Fruit fly (Drosophila melanogaster) whole organism, prepupa: ENCODE data around the gene M1BP.

Source experiments
- Blimp-1 ChIP-seq: fragments of 200-800 bp; sonication (Bioruptor generic); optimal IDR thresholded peaks from 3 replicates; lab custom pipeline; 2017; ENCODE audit warnings: missing biosample characterization, missing genetic modification characterization, mild to moderate bottlenecking, moderate library complexity, missing genetic modification reagents
- CG10669 ChIP-seq: fragments of 200-800 bp; sonication (Bioruptor generic); optimal IDR thresholded peaks from 3 replicates; lab custom pipeline; 2018; ENCODE audit warnings: missing biosample characterization, mild to moderate bottlenecking, missing genetic modification characterization, moderate library complexity
- CG11294 ChIP-seq: fragments of 200-800 bp; sonication (Bioruptor generic); IDR thresholded peaks from 2 replicates; pipeline ENCODE4 v1.3.6; 2022; ENCODE audit warnings: missing biosample characterization, missing genetic modification characterization
- CG3032 ChIP-seq: fragments of 200-800 bp; optimal IDR thresholded peaks from 2 replicates; lab custom pipeline; 2019; ENCODE audit warnings: missing biosample characterization, mild to moderate bottlenecking, missing genetic modification characterization, moderate library complexity
- CG32006 ChIP-seq: fragments of 200-800 bp; sonication (Bioruptor generic); optimal IDR thresholded peaks from 3 replicates; lab custom pipeline; 2017; ENCODE audit warnings: missing biosample characterization, mild to moderate bottlenecking, missing genetic modification characterization
- CG3919 ChIP-seq: fragments of 200-800 bp; sonication (Bioruptor generic); optimal IDR thresholded peaks from 3 replicates; lab custom pipeline; 2016; ENCODE audit warnings: missing biosample characterization, missing genetic modification characterization
- CG4318 ChIP-seq: fragments of 200-800 bp; sonication (Bioruptor generic); optimal IDR thresholded peaks from 3 replicates; lab custom pipeline; 2017; ENCODE audit warnings: missing biosample characterization, mild to moderate bottlenecking, missing genetic modification characterization
- CG6163 ChIP-seq: fragments of 200-800 bp; sonication (Bioruptor generic); IDR thresholded peaks from 3 replicates; pipeline ENCODE4 v1.3.6; 2022; ENCODE audit warnings: missing biosample characterization, missing genetic modification characterization
- CG6808 ChIP-seq: fragments of 200-800 bp; sonication (Bioruptor generic); optimal IDR thresholded peaks from 3 replicates; lab custom pipeline; 2017; ENCODE audit warnings: missing biosample characterization, missing genetic modification characterization, mild to moderate bottlenecking, moderate library complexity, missing genetic modification reagents
- CG6854 ChIP-seq: fragments of 200-800 bp; sonication (Bioruptor generic); optimal IDR thresholded peaks from 2 replicates; lab custom pipeline; 2017; ENCODE audit warnings: missing biosample characterization, mild to moderate bottlenecking, missing genetic modification characterization
- CG8319 ChIP-seq: fragments of 200-800 bp; sonication (Bioruptor generic); optimal IDR thresholded peaks from 3 replicates; lab custom pipeline; 2016; ENCODE audit warnings: missing biosample characterization, missing genetic modification characterization
- Eip75B ChIP-seq: fragments of 200-800 bp; sonication (Bioruptor generic); optimal IDR thresholded peaks from 3 replicates; lab custom pipeline; 2016; ENCODE audit warnings: missing biosample characterization, missing genetic modification characterization
- Eip78C ChIP-seq: fragments of 200-800 bp; sonication (Bioruptor generic); peaks from one replicate; lab custom pipeline; 2016; ENCODE audit warnings: missing biosample characterization, missing genetic modification characterization
- Ets21C ChIP-seq: fragments of 200-800 bp; sonication (Bioruptor generic); optimal IDR thresholded peaks from 3 replicates; lab custom pipeline; 2016; ENCODE audit warnings: missing biosample characterization, missing genetic modification characterization
- Ets96B ChIP-seq: fragments of 200-800 bp; optimal IDR thresholded peaks from 2 replicates; lab custom pipeline; 2019; ENCODE audit warnings: missing biosample characterization, mild to moderate bottlenecking, missing genetic modification characterization, moderate library complexity
- Gug ChIP-seq: fragments of 200-800 bp; sonication (Bioruptor generic); IDR thresholded peaks from 2 replicates; pipeline ENCODE4 v1.3.6; 2022; ENCODE audit warnings: missing biosample characterization, missing genetic modification characterization
- Hr38 ChIP-seq: sonication (Bioruptor generic); optimal IDR thresholded peaks from 2 replicates; lab custom pipeline; 2016; ENCODE audit warnings: missing biosample characterization, missing genetic modification characterization
- Hr4 ChIP-seq: fragments of 200-800 bp; sonication (Bioruptor generic); optimal IDR thresholded peaks from 3 replicates; lab custom pipeline; 2016; ENCODE audit warnings: missing biosample characterization, missing genetic modification characterization
- Met ChIP-seq: fragments of 200-800 bp; sonication (Bioruptor generic); optimal IDR thresholded peaks from 3 replicates; lab custom pipeline; 2016; ENCODE audit warnings: missing biosample characterization, missing genetic modification characterization
- Sox102F ChIP-seq: fragments of 200-800 bp; sonication (Bioruptor generic); optimal IDR thresholded peaks from 2 replicates; lab custom pipeline; 2016; ENCODE audit warnings: missing biosample characterization, mild to moderate bottlenecking, missing genetic modification characterization
- Sox15 ChIP-seq: fragments of 200-800 bp; sonication (Bioruptor generic); optimal IDR thresholded peaks from 3 replicates; lab custom pipeline; 2016; ENCODE audit warnings: missing biosample characterization, missing genetic modification characterization
- achi ChIP-seq: fragments of 200-800 bp; sonication (Bioruptor generic); optimal IDR thresholded peaks from 3 replicates; lab custom pipeline; 2016; ENCODE audit warnings: missing biosample characterization, missing genetic modification characterization
- dac ChIP-seq: fragments of 200-800 bp; sonication (Bioruptor generic); optimal IDR thresholded peaks from 2 replicates; lab custom pipeline; 2017; ENCODE audit warnings: missing biosample characterization, mild to moderate bottlenecking, missing genetic modification characterization
- eg ChIP-seq: fragments of 200-800 bp; sonication (Bioruptor generic); IDR thresholded peaks from 3 replicates; pipeline ENCODE4 v1.3.6; 2022; ENCODE audit warnings: missing biosample characterization, missing genetic modification characterization
- esn ChIP-seq: fragments of 200-800 bp; sonication (Bioruptor generic); optimal IDR thresholded peaks from 2 replicates; lab custom pipeline; 2016; ENCODE audit warnings: missing biosample characterization, mild to moderate bottlenecking, missing genetic modification characterization, moderate library complexity
- fd85E ChIP-seq: fragments of 200-800 bp; sonication (Bioruptor generic); optimal IDR thresholded peaks from 3 replicates; lab custom pipeline; 2016; ENCODE audit warnings: missing biosample characterization, missing genetic modification characterization
- net ChIP-seq: fragments of 200-800 bp; sonication (Bioruptor generic); optimal IDR thresholded peaks from 3 replicates; lab custom pipeline; 2016; ENCODE audit warnings: missing biosample characterization, missing genetic modification characterization
- pdm3 ChIP-seq: fragments of 200-800 bp; sonication (Bioruptor generic); optimal IDR thresholded peaks from 3 replicates; lab custom pipeline; 2016; ENCODE audit warnings: missing biosample characterization, missing genetic modification characterization
- spab ChIP-seq: fragments of 200-800 bp; sonication (Bioruptor generic); optimal IDR thresholded peaks from 2 replicates; lab custom pipeline; 2017; ENCODE audit warnings: missing biosample characterization, mild to moderate bottlenecking, missing genetic modification characterization, missing genetic modification reagents
- ss ChIP-seq, 2 experiments: fragments of 200-800 bp; sonication (Bioruptor generic); optimal IDR thresholded peaks; 2 replicates in 1 of 2; 3 replicates in 1 of 2; lab custom pipeline; 2017 to 2018; ENCODE audit warnings: mild to moderate bottlenecking in 2 of 2, missing biosample characterization in 2 of 2, missing genetic modification characterization in 2 of 2, moderate library complexity in 1 of 2
- svp ChIP-seq: fragments of 200-800 bp; sonication (Bioruptor generic); peaks from one replicate; lab custom pipeline; 2016; ENCODE audit warnings: missing biosample characterization, missing genetic modification characterization

M1BP gene

dm6 chr3R:8740118-8740517 lies 8.6 kb upstream of the M1BP start:
- no peak for TF ChIP-seq Sox15 (GFP tag; lab: Kevin White, UChicago)
- no peak for TF ChIP-seq Met
- peak; percentile 74 for TF ChIP-seq svp (GFP tag; lab: Kevin White, UChicago)
- no peak for TF ChIP-seq CG11294 (GFP tag; lab: Robert Waterston, UW)
- TF ChIP-seq Blimp-1 (GFP tag; lab: Kevin White, UChicago) = no peak
- TF ChIP-seq CG3919 = no peak
- no peak for TF ChIP-seq Gug

- TF ChIP-seq CG3032 (tag; lab: Kevin White, UChicago) (no peak), ss (GFP tag; optimal IDR thresholded peaks at IDR 0.05; lab: Kevin White, UChicago) (peak in 1 of 2 experiments; percentile 25), fd85E (GFP tag; lab: Kevin White, UChicago) (no peak), Met (peak; percentile 24), esn (GFP tag; lab: Kevin White, UChicago) (peak; percentile 33), net (GFP tag; lab: Kevin White, UChicago) (no peak), CG10669 (peak; percentile 6), Eip75B (GFP tag; lab: Kevin White, UChicago) (peak; percentile 27), Ets96B (tag; lab: Kevin White, UChicago) (peak; percentile 48), spab (peak; percentile 6), CG6808 (GFP tag; lab: Kevin White, UChicago) (peak; percentile 27), achi (peak; percentile 3), Hr4 (no peak), Eip78C (peak; percentile 16), pdm3 (no peak), svp (GFP tag; lab: Kevin White, UChicago) (peak; percentile 48)
Measured at dm6 chr3R:8739161-8739783, 7.8 kb upstream of the M1BP start.

dm6 chr3R:8729542-8729941 lies 2.0 kb downstream of the M1BP start, which contains the start of gene ranshi:
TSS of gene ranshi (minus strand) at chr3R:8729693.
- no peak for TF ChIP-seq Hr4
- TF ChIP-seq Blimp-1 (GFP tag; lab: Kevin White, UChicago) = no peak
- TF ChIP-seq CG32006 = no peak
- TF ChIP-seq CG6163 (GFP tag; lab: Robert Waterston, UW) = no peak
- TF ChIP-seq eg (GFP tag; lab: Robert Waterston, UW) = no peak
- no peak for TF ChIP-seq esn (GFP tag; lab: Kevin White, UChicago)
- TF ChIP-seq svp (GFP tag; lab: Kevin White, UChicago) = no peak
- TF ChIP-seq CG8319 = no peak
- no peak for TF ChIP-seq Eip78C
- TF ChIP-seq Eip75B (GFP tag; lab: Kevin White, UChicago) = no peak
- TF ChIP-seq CG4318 (GFP tag; lab: Kevin White, UChicago) = no peak
- no peak for TF ChIP-seq Hr38
- TF ChIP-seq Ets21C (GFP tag; lab: Kevin White, UChicago) = no peak
- no peak for TF ChIP-seq achi
- no peak for TF ChIP-seq CG6808 (GFP tag; lab: Kevin White, UChicago)
- TF ChIP-seq CG6854 (GFP tag; lab: Kevin White, UChicago) = no peak
- no peak for TF ChIP-seq Ets96B (tag; lab: Kevin White, UChicago)
- no peak for TF ChIP-seq dac (GFP tag; lab: Kevin White, UChicago)

- peak; percentile 25 for TF ChIP-seq esn (GFP tag; lab: Kevin White, UChicago)
- TF ChIP-seq CG6163 (GFP tag; lab: Robert Waterston, UW) = no peak
Measured at dm6 chr3R:8726632-8727031, 4.9 kb downstream of the M1BP start, which contains the start of gene CG8159. TSS of gene CG8159 (plus strand) at chr3R:8726854.

dm6 chr3R:8725179-8725578 lies 6.3 kb downstream of the M1BP start, which contains the start of gene ouib:
TSS of gene ouib (plus strand) at chr3R:8725479.
- TF ChIP-seq fd85E (GFP tag; lab: Kevin White, UChicago) (no peak), Ets21C (GFP tag; lab: Kevin White, UChicago) (no peak), Sox102F (GFP tag; lab: Kevin White, UChicago) (no peak)
